Worm (Caenorhabditis elegans) whole organism, mixed stage, embryonic: ENCODE measurements around the gene mog-2.

Source experiments
- blmp-1 ChIP-seq: fragments of 150-350 bp; optimal IDR thresholded peaks from 2 replicates; lab custom pipeline; 2014; ENCODE audit warnings: missing biosample characterization, missing genetic modification characterization
- ces-1 ChIP-seq: fragments of 150-350 bp; optimal IDR thresholded peaks from 2 replicates; lab custom pipeline; 2014; ENCODE audit warnings: missing biosample characterization, missing genetic modification reagents, missing genetic modification characterization
- elt-1 ChIP-seq: sonication (generic microtip); optimal IDR thresholded peaks from 2 replicates; lab custom pipeline; 2017; ENCODE audit warnings: missing genetic modification characterization, mild to moderate bottlenecking, missing compliant biosample characterization, antibody characterized with exemption, moderate library complexity, borderline replicate concordance; ENCODE audit not compliant: insufficient read depth
- mab-5 ChIP-seq: fragments of 150-350 bp; optimal IDR thresholded peaks from 2 replicates; lab custom pipeline; 2014; ENCODE audit warnings: missing biosample characterization, missing genetic modification characterization
- nhr-76 ChIP-seq: sonication (generic microtip); optimal IDR thresholded peaks from 2 replicates; lab custom pipeline; 2017; ENCODE audit warnings: missing biosample characterization, missing genetic modification characterization
- sem-2 ChIP-seq: fragments of 200-800 bp; sonication (Bioruptor generic); optimal IDR thresholded peaks from 2 replicates; lab custom pipeline; 2018; ENCODE audit warnings: mild to moderate bottlenecking, missing genetic modification characterization, missing compliant biosample characterization
- snpc-4 ChIP-seq: fragments of 150-350 bp; optimal IDR thresholded peaks from 2 replicates; lab custom pipeline; 2014; ENCODE audit warnings: missing biosample characterization, missing genetic modification characterization
- unc-120 ChIP-seq: sonication (generic microtip); optimal IDR thresholded peaks from 2 replicates; lab custom pipeline; 2017; ENCODE audit warnings: missing genetic modification characterization, missing compliant biosample characterization; ENCODE audit not compliant: poor library complexity, severe bottlenecking
- unc-62 ChIP-seq: fragments of 150-350 bp; optimal IDR thresholded peaks from 2 replicates; lab custom pipeline; 2014; ENCODE audit warnings: missing biosample characterization, missing genetic modification reagents, missing genetic modification characterization
- ztf-11 ChIP-seq: fragments of 150-350 bp; optimal IDR thresholded peaks from 2 replicates; lab custom pipeline; 2014; ENCODE audit warnings: missing biosample characterization, missing genetic modification characterization

ce11 chrII:4288111-4288510, 36.0 kb upstream of the mog-2 start, which contains the start of gene C01F1.6:
- TF ChIP-seq unc-62 (GFP tag; lab: Kevin White, UChicago) (no peak), blmp-1 (tag; lab: Kevin White, UChicago) (no peak), unc-120 (no peak), snpc-4 (tag; lab: Kevin White, UChicago) (no peak), sem-2 (GFP tag; lab: Kevin White, UChicago) (no peak), mab-5 (tag; lab: Kevin White, UChicago) (no peak), elt-1 (tag; lab: Kevin White, UChicago) (no peak), ztf-11 (no peak), nhr-76 (no peak), ces-1 (no peak)
